Worm (Caenorhabditis elegans): ENCODE measurements around the gene nstp-6.

- TF ChIP-seq ztf-6 (GFP tag; IDR thresholded peaks at IDR 0.05) (no peak), xnd-1 (tag; optimal IDR thresholded peaks at IDR 0.05) (no peak)
These were observed 17.5 kb upstream of the nstp-6 start, which contains the start of gene sre-5 for ce11 chrIV:3564901-3565300.

Measured in whole organism, young adult.